Worm (Caenorhabditis elegans): ENCODE results near the gene F34D10.4.

DNA sequence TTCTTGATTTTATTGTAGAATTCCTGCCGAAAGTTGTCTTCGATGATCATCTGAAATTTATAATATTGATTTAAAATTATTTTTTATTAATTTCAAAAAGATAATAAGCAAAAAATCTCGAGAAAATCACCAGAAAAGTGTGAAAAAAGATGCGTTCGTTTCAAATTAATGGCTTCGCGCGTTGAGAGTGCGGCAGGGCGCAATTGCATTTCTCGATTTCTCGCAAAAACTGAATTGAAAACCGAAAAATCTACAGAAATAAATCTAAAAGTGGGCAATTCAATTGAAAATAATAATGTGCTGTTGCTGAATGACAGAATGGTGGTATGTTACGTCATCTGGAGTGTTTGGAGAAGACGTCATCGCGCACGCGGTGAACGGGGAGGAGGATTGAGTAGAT, 1.4 kb upstream of the F34D10.4 start, which contains the start of gene evl-18:
- no peak for TF ChIP-seq hpl-2 (GFP tag; optimal IDR thresholded peaks at IDR 0.05)
- no peak for TF ChIP-seq nhr-28 (tag; optimal IDR thresholded peaks at IDR 0.05)

All from whole organism, L1 larva.